Fruit fly (Drosophila melanogaster): Measurements from ENCODE around the gene CG31139.

- TF ChIP-seq Snoo (tag; optimal IDR thresholded peaks at IDR 0.05) (no peak), EcR (GFP tag; optimal IDR thresholded peaks at IDR 0.05) (no peak)
These were observed 21.4 kb downstream of the CG31139 start for dm6 chr3R:22727456-22727833.

Measured in whole organism, pupa.